Fruit fly (Drosophila melanogaster) whole organism, embryonic: Measurements from ENCODE around the gene Targ3.

Source experiments
- Ada2b ChIP-seq: fragments of 200-800 bp; sonication (Bioruptor generic); IDR thresholded peaks from 2 replicates; pipeline ENCODE4 v1.3.6; 2022; ENCODE audit warnings: missing biosample characterization, missing genetic modification characterization
- Atf-2 ChIP-seq: fragments of 200-800 bp; sonication (Bioruptor generic); optimal IDR thresholded peaks from 2 replicates; lab custom pipeline; 2016; ENCODE audit warnings: missing biosample characterization, missing genetic modification characterization
- Atf6 ChIP-seq: fragments of 200-800 bp; sonication (Bioruptor generic); IDR thresholded peaks from 2 replicates; pipeline ENCODE4 v1.3.6; 2022; ENCODE audit warnings: missing biosample characterization, missing genetic modification characterization
- BEAF-32 ChIP-seq: fragments of 200-800 bp; sonication (Bioruptor generic); optimal IDR thresholded peaks from 3 replicates; lab custom pipeline; 2017; ENCODE audit warnings: missing biosample characterization, missing genetic modification characterization, mild to moderate bottlenecking, moderate library complexity, missing genetic modification reagents
- Bteb2 ChIP-seq: fragments of 200-800 bp; sonication (Bioruptor generic); optimal IDR thresholded peaks from 2 replicates; lab custom pipeline; 2016; ENCODE audit warnings: missing biosample characterization, missing genetic modification characterization
- CG10366 ChIP-seq: fragments of 200-800 bp; sonication (Bioruptor generic); IDR thresholded peaks from 2 replicates; pipeline ENCODE4 v1.3.6; 2022; ENCODE audit warnings: missing biosample characterization, missing genetic modification characterization
- CG11504 ChIP-seq: fragments of 200-800 bp; sonication (Bioruptor generic); optimal IDR thresholded peaks from 3 replicates; lab custom pipeline; 2019; ENCODE audit warnings: missing biosample characterization, mild to moderate bottlenecking, missing genetic modification characterization, moderate library complexity
- CG11695 ChIP-seq: fragments of 200-800 bp; sonication (Bioruptor generic); IDR thresholded peaks from 3 replicates; pipeline ENCODE4 v1.3.6; 2022; ENCODE audit warnings: missing biosample characterization, missing genetic modification characterization
- CG12155 ChIP-seq: fragments of 200-800 bp; sonication (Bioruptor generic); optimal IDR thresholded peaks from 3 replicates; lab custom pipeline; 2016; ENCODE audit warnings: missing biosample characterization, missing genetic modification characterization
- CG12236 ChIP-seq: fragments of 200-800 bp; sonication (Bioruptor generic); optimal IDR thresholded peaks from 2 replicates; lab custom pipeline; 2016; ENCODE audit warnings: missing biosample characterization, missing genetic modification characterization
- CG14014 ChIP-seq: fragments of 200-800 bp; sonication (Bioruptor generic); IDR thresholded peaks from 2 replicates; pipeline ENCODE4 v1.3.6; 2022; ENCODE audit warnings: missing biosample characterization, missing genetic modification characterization
- CG14441 ChIP-seq: fragments of 200-800 bp; sonication (Bioruptor generic); IDR thresholded peaks from 2 replicates; pipeline ENCODE4 v1.3.6; 2022; ENCODE audit warnings: missing biosample characterization, missing genetic modification characterization
- CG15514 ChIP-seq: fragments of 200-800 bp; sonication (Bioruptor generic); optimal IDR thresholded peaks from 3 replicates; lab custom pipeline; 2017; ENCODE audit warnings: missing biosample characterization, missing genetic modification characterization, mild to moderate bottlenecking, moderate library complexity, missing genetic modification reagents
- CG17359 ChIP-seq: fragments of 200-800 bp; sonication (Bioruptor generic); optimal IDR thresholded peaks from 3 replicates; lab custom pipeline; 2018; ENCODE audit warnings: missing biosample characterization, mild to moderate bottlenecking, missing genetic modification characterization, moderate library complexity
- CG2120 ChIP-seq: fragments of 200-800 bp; sonication (Bioruptor generic); optimal IDR thresholded peaks from 3 replicates; lab custom pipeline; 2016; ENCODE audit warnings: missing biosample characterization, missing genetic modification characterization
- CG3838 ChIP-seq: fragments of 200-800 bp; sonication (Bioruptor generic); optimal IDR thresholded peaks from 3 replicates; lab custom pipeline; 2016; ENCODE audit warnings: missing biosample characterization, missing genetic modification characterization
- CG3847 ChIP-seq: fragments of 200-800 bp; sonication (Bioruptor generic); IDR thresholded peaks from 2 replicates; pipeline ENCODE4 v1.3.6; 2022; ENCODE audit warnings: missing biosample characterization, missing genetic modification characterization
- CG42726 ChIP-seq: fragments of 200-800 bp; sonication (Bioruptor generic); IDR thresholded peaks from 2 replicates; pipeline ENCODE4 v1.3.6; 2022; ENCODE audit warnings: missing biosample characterization, missing genetic modification characterization; ENCODE audit not compliant: partially characterized antibody
- CG6254 ChIP-seq: fragments of 200-800 bp; sonication (Bioruptor generic); optimal IDR thresholded peaks from 3 replicates; lab custom pipeline; 2017; ENCODE audit warnings: mild to moderate bottlenecking, missing biosample characterization, missing genetic modification reagents, missing genetic modification characterization
- CG7928 ChIP-seq: fragments of 200-800 bp; sonication (Bioruptor generic); optimal IDR thresholded peaks from 2 replicates; lab custom pipeline; 2017; ENCODE audit warnings: missing biosample characterization, mild to moderate bottlenecking, missing genetic modification characterization
- CG7963 ChIP-seq: fragments of 200-800 bp; sonication (Bioruptor generic); IDR thresholded peaks from 3 replicates; pipeline ENCODE4 v1.3.6; 2022; ENCODE audit warnings: missing biosample characterization, missing genetic modification characterization; ENCODE audit not compliant: partially characterized antibody
- CG8290 ChIP-seq, 3 experiments: fragments of 200-800 bp; sonication (Bioruptor generic); optimal IDR thresholded peaks; 2 replicates each; lab custom pipeline; 2016 to 2019; ENCODE audit warnings: missing biosample characterization in 3 of 3, missing genetic modification characterization in 3 of 3, mild to moderate bottlenecking in 2 of 3, moderate library complexity in 1 of 3
- CG9215 ChIP-seq: fragments of 200-800 bp; sonication (Bioruptor generic); IDR thresholded peaks from 2 replicates; pipeline ENCODE4 v1.3.6; 2022; ENCODE audit warnings: missing biosample characterization, missing genetic modification characterization
- CTCF ChIP-seq: fragments of 200-800 bp; sonication (Bioruptor generic); optimal IDR thresholded peaks from 2 replicates; lab custom pipeline; 2017; ENCODE audit warnings: missing biosample characterization, mild to moderate bottlenecking, missing genetic modification characterization, moderate library complexity
- CoRest ChIP-seq: fragments of 200-800 bp; sonication (Bioruptor generic); optimal IDR thresholded peaks from 3 replicates; lab custom pipeline; 2018; ENCODE audit warnings: missing biosample characterization, mild to moderate bottlenecking, missing genetic modification characterization, moderate library complexity
- Dip2 ChIP-seq: fragments of 200-800 bp; sonication (Bioruptor generic); IDR thresholded peaks from 2 replicates; pipeline ENCODE4 v1.3.6; 2022; ENCODE audit warnings: missing biosample characterization, missing genetic modification characterization
- Eip74EF ChIP-seq, 2 experiments: fragments of 200-800 bp in 1 of 2; fragments of >200 bp in 1 of 2; sonication (Bioruptor generic) in 1 of 2; optimal IDR thresholded peaks; 2 replicates each; lab custom pipeline; 2017 to 2019; ENCODE audit warnings: missing biosample characterization in 2 of 2, missing genetic modification characterization in 2 of 2, mild to moderate bottlenecking in 1 of 2, moderate library complexity in 1 of 2
- Ets97D ChIP-seq: fragments of 200-800 bp; sonication (Bioruptor generic); optimal IDR thresholded peaks from 3 replicates; lab custom pipeline; 2016; ENCODE audit warnings: missing biosample characterization, missing genetic modification characterization
- Hr39 ChIP-seq: fragments of >200 bp; optimal IDR thresholded peaks from 2 replicates; lab custom pipeline; 2017
- NC2α ChIP-seq: fragments of 200-800 bp; sonication (Bioruptor generic); optimal IDR thresholded peaks from 2 replicates; lab custom pipeline; 2016; ENCODE audit warnings: missing biosample characterization, missing genetic modification characterization
- NFAT ChIP-seq: fragments of 200-800 bp; sonication (Bioruptor generic); IDR thresholded peaks from 2 replicates; pipeline ENCODE4 v1.3.6; 2022; ENCODE audit warnings: missing biosample characterization, missing genetic modification characterization
- Oli ChIP-seq: fragments of 200-800 bp; sonication (Bioruptor generic); optimal IDR thresholded peaks from 2 replicates; lab custom pipeline; 2018; ENCODE audit warnings: missing biosample characterization, mild to moderate bottlenecking, missing genetic modification characterization, moderate library complexity
- Poxn ChIP-seq: fragments of 200-800 bp; sonication (Bioruptor generic); IDR thresholded peaks from 2 replicates; pipeline ENCODE4 v1.3.6; 2022; ENCODE audit warnings: missing biosample characterization, missing genetic modification characterization
- Sox102F ChIP-seq: fragments of 200-800 bp; sonication (Bioruptor generic); optimal IDR thresholded peaks from 2 replicates; lab custom pipeline; 2018; ENCODE audit warnings: missing biosample characterization, mild to moderate bottlenecking, missing genetic modification characterization, moderate library complexity
- ap ChIP-seq: fragments of 200-800 bp; sonication (Bioruptor generic); IDR thresholded peaks from 2 replicates; pipeline ENCODE4 v1.3.6; 2022; ENCODE audit warnings: missing biosample characterization, missing genetic modification characterization
- cas ChIP-seq: fragments of 200-800 bp; sonication (Bioruptor generic); IDR thresholded peaks from 2 replicates; pipeline ENCODE4 v1.3.6; 2022; ENCODE audit warnings: missing biosample characterization, missing genetic modification characterization
- caup ChIP-seq: fragments of 200-800 bp; sonication (Bioruptor generic); optimal IDR thresholded peaks from 3 replicates; lab custom pipeline; 2017; ENCODE audit warnings: missing biosample characterization, mild to moderate bottlenecking, missing genetic modification characterization, moderate library complexity; ENCODE audit not compliant: severe bottlenecking
- crol ChIP-seq: fragments of 200-800 bp; sonication (Bioruptor generic); IDR thresholded peaks from 2 replicates; pipeline ENCODE4 v1.3.6; 2022; ENCODE audit warnings: missing biosample characterization, missing genetic modification characterization
- dmrt11E ChIP-seq: fragments of 200-800 bp; sonication (Bioruptor generic); optimal IDR thresholded peaks from 3 replicates; lab custom pipeline; 2018; ENCODE audit warnings: missing biosample characterization, mild to moderate bottlenecking, missing genetic modification characterization, moderate library complexity
- dysf ChIP-seq: fragments of 200-800 bp; sonication (Bioruptor generic); IDR thresholded peaks from 3 replicates; pipeline ENCODE4 v1.3.6; 2022; ENCODE audit warnings: missing biosample characterization, missing genetic modification characterization
- gem ChIP-seq: fragments of 200-800 bp; sonication (Bioruptor generic); optimal IDR thresholded peaks from 2 replicates; lab custom pipeline; 2019; ENCODE audit warnings: missing biosample characterization, mild to moderate bottlenecking, missing genetic modification characterization, moderate library complexity
- gfzf ChIP-seq: fragments of 200-800 bp; sonication (Bioruptor generic); optimal IDR thresholded peaks from 2 replicates; lab custom pipeline; 2016; ENCODE audit warnings: missing biosample characterization, mild to moderate bottlenecking, missing genetic modification characterization, moderate library complexity
- her ChIP-seq: fragments of 200-800 bp; sonication (Bioruptor generic); optimal IDR thresholded peaks from 2 replicates; lab custom pipeline; 2016; ENCODE audit warnings: missing biosample characterization, missing genetic modification characterization
- hkb ChIP-seq, 2 experiments: fragments of 200-800 bp in 1 of 2; fragments of >200 bp in 1 of 2; sonication (Bioruptor generic) in 1 of 2; IDR thresholded peaks in 1 of 2; optimal IDR thresholded peaks in 1 of 2; 2 replicates each; pipeline versions ENCODE4 v1.3.6 to Lab custom; 2017 to 2022; ENCODE audit warnings: missing biosample characterization in 1 of 2, missing genetic modification characterization in 1 of 2
- jumu ChIP-seq: fragments of 200-800 bp; sonication (Bioruptor generic); optimal IDR thresholded peaks from 3 replicates; lab custom pipeline; 2016; ENCODE audit warnings: missing biosample characterization, missing genetic modification characterization
- pho ChIP-seq: fragments of 200-800 bp; sonication (Bioruptor generic); optimal IDR thresholded peaks from 2 replicates; lab custom pipeline; 2016; ENCODE audit warnings: missing biosample characterization, missing genetic modification characterization
- repo ChIP-seq: fragments of 200-800 bp; sonication (Bioruptor generic); optimal IDR thresholded peaks from 2 replicates; lab custom pipeline; 2016; ENCODE audit warnings: missing biosample characterization, missing genetic modification characterization
- sens-2 ChIP-seq: fragments of 200-800 bp; sonication (Bioruptor generic); IDR thresholded peaks from 2 replicates; pipeline ENCODE4 v1.3.6; 2022; ENCODE audit warnings: missing biosample characterization, missing genetic modification characterization
- so ChIP-seq: fragments of 200-800 bp; sonication (Bioruptor generic); IDR thresholded peaks from 3 replicates; pipeline ENCODE4 v1.3.6; 2022; ENCODE audit warnings: missing biosample characterization, missing genetic modification characterization
- tll ChIP-seq, 2 experiments: fragments of 200-800 bp in 1 of 2; fragments of >200 bp in 1 of 2; sonication (Bioruptor generic) in 1 of 2; optimal IDR thresholded peaks; 2 replicates each; lab custom pipeline; 2017 to 2019; ENCODE audit warnings: missing biosample characterization in 2 of 2, missing genetic modification characterization in 2 of 2, mild to moderate bottlenecking in 1 of 2, moderate library complexity in 1 of 2

Gene Targ3

dm6 chr3L:21202029-21202776 lies 5.6 kb downstream of the Targ3 start (continued):
- TF ChIP-seq CG3847 (GFP tag; lab: Robert Waterston, UW) (no peak), CG7963 (GFP tag; lab: Robert Waterston, UW) (no peak), CG11504 (tag; lab: Kevin White, UChicago) (peak; percentile 5), Dip2 (GFP tag; lab: Robert Waterston, UW) (no peak), hkb (optimal IDR thresholded peaks at IDR 0.05; lab: Kevin White, UChicago) (peak; percentile 26), hkb (GFP tag; IDR thresholded peaks at IDR 0.05; lab: Robert Waterston, UW) (no peak), tll (GFP tag; optimal IDR thresholded peaks at IDR 0.05; lab: Kevin White, UChicago) (no peak), Oli (tag; lab: Kevin White, UChicago) (no peak), NC2α (GFP tag; lab: Kevin White, UChicago) (no peak), jumu (no peak), CG12236 (no peak), Atf-2 (GFP tag; lab: Kevin White, UChicago) (no peak), CG7928 (GFP tag; lab: Kevin White, UChicago) (no peak), repo (no peak), gem (no peak), CG2120 (GFP tag; lab: Kevin White, UChicago) (no peak), CG11695 (GFP tag; lab: Robert Waterston, UW) (0 out of 3 replicates have a peak, but pooled peaks have one; percentile 7), CG15514 (peak; percentile 30), CG10366 (GFP tag; lab: Robert Waterston, UW) (no peak), pho (no peak), Poxn (GFP tag; lab: Robert Waterston, UW) (no peak), so (no peak), Hr39 (no peak), crol (no peak), CoRest (no peak), gfzf (peak; percentile 20), cas (GFP tag; lab: Robert Waterston, UW) (no peak), Bteb2 (no peak), ap (GFP tag; lab: Robert Waterston, UW) (no peak), her (GFP tag; lab: Kevin White, UChicago) (no peak), CTCF (peak; percentile 70), CG17359 (tag; lab: Kevin White, UChicago) (no peak), dysf (GFP tag; lab: Robert Waterston, UW) (no peak), Eip74EF (GFP tag; optimal IDR thresholded peaks at IDR 0.05; lab: Kevin White, UChicago) (no peak), caup (GFP tag; lab: Kevin White, UChicago) (no peak), dmrt11E (tag; lab: Kevin White, UChicago) (no peak), CG8290 (GFP tag; optimal IDR thresholded peaks at IDR 0.05; lab: Kevin White, UChicago) (no peak), CG8290 (tag; optimal IDR thresholded peaks at IDR 0.05; lab: Kevin White, UChicago) (peak in 1 of 2 experiments; percentile 18), CG3838 (no peak), NFAT (no peak), Atf6 (GFP tag; lab: Robert Waterston, UW) (no peak), CG14441 (peak; percentile 36; the same call in 1 of the 2 replicates), CG14014 (GFP tag; lab: Robert Waterston, UW) (no peak), CG9215 (GFP tag; lab: Robert Waterston, UW) (no peak), CG12155 (GFP tag; lab: Kevin White, UChicago) (no peak), CG42726 (no peak), Sox102F (GFP tag; lab: Kevin White, UChicago) (no peak), sens-2 (GFP tag; lab: Robert Waterston, UW) (no peak), BEAF-32 (GFP tag; lab: Kevin White, UChicago) (peak; percentile 1), Ets97D (GFP tag; lab: Kevin White, UChicago) (no peak), CG6254 (GFP tag; lab: Kevin White, UChicago) (peak; percentile 59), Ada2b (GFP tag; lab: Robert Waterston, UW) (no peak)
